Fruit fly (Drosophila melanogaster) whole organism, wandering third instar larva: ENCODE results near the gene Fatp1.

ENCODE experiments used
- GATAd ChIP-seq: sonication (Bioruptor generic); optimal IDR thresholded peaks from 2 replicates; lab custom pipeline; 2016; ENCODE audit warnings: missing biosample characterization, missing genetic modification characterization
- OdsH ChIP-seq: fragments of 200-800 bp; sonication (Bioruptor generic); optimal IDR thresholded peaks from 2 replicates; lab custom pipeline; 2016; ENCODE audit warnings: missing biosample characterization, mild to moderate bottlenecking, missing genetic modification characterization
- Rel ChIP-seq, 2 experiments: fragments of 200-800 bp; sonication (Bioruptor generic) in 1 of 2; optimal IDR thresholded peaks; 2 replicates in 1 of 2; 3 replicates in 1 of 2; lab custom pipeline; 2016 to 2019; ENCODE audit warnings: mild to moderate bottlenecking in 2 of 2, missing biosample characterization in 2 of 2, missing genetic modification characterization in 2 of 2, moderate library complexity in 1 of 2
- brk ChIP-seq: fragments of 200-800 bp; sonication (Bioruptor generic); optimal IDR thresholded peaks from 2 replicates; lab custom pipeline; 2016; ENCODE audit warnings: missing biosample characterization, mild to moderate bottlenecking, missing genetic modification characterization
- dl ChIP-seq, 2 experiments: fragments of 175-275, 200-275 bp in 1 of 2; fragments of 200-275 bp in 1 of 2; sonication (Bioruptor generic); optimal IDR thresholded peaks; lab custom pipeline; 2018; ENCODE audit warnings: mild to moderate bottlenecking in 2 of 2, missing biosample characterization in 2 of 2, missing genetic modification characterization in 2 of 2, moderate library complexity in 2 of 2; ENCODE audit not compliant: partially characterized antibody in 2 of 2, insufficient read depth in 1 of 2
- fru ChIP-seq: fragments of 200-800 bp; sonication (Bioruptor generic); optimal IDR thresholded peaks from 3 replicates; lab custom pipeline; 2016; ENCODE audit warnings: missing biosample characterization, mild to moderate bottlenecking, missing genetic modification characterization
- psq ChIP-seq: fragments of 200-800 bp; sonication (Bioruptor generic); optimal IDR thresholded peaks from 3 replicates; lab custom pipeline; 2017; ENCODE audit warnings: missing biosample characterization, mild to moderate bottlenecking, missing genetic modification characterization, moderate library complexity
- usp ChIP-seq: fragments of >200 bp; optimal IDR thresholded peaks from 2 replicates; lab custom pipeline; 2017; ENCODE audit warnings: missing biosample characterization, missing genetic modification characterization

DNA sequence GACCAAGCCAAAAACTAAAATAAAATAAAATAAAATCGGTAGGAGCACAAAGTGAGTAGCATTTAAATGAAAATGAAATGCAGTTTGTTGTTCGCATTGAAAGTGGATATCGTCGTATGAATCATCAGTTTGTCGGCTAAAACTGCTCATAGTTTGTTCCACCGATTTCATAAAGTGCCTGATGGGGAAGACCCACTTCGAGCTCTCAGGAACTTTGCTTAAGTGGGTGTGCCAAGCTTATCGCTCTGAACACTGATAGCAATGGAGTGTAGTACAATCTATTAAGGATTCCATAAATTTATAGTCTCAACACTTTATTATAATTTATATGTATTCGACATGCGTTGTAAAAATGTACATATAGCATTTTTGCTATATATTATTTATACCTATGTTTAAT, 14.2 kb downstream of the Fatp1 start:
- TF ChIP-seq Rel (GFP tag; optimal IDR thresholded peaks at IDR 0.05; lab: Kevin White, UChicago) (no peak), Rel (tag; optimal IDR thresholded peaks at IDR 0.05; lab: Kevin White, UChicago) (peak; percentile 78), dl (GFP tag; optimal IDR thresholded peaks at IDR 0.05; lab: Kevin White, UChicago; ENCODE audit: insufficient read depth in 1 of 2, partially characterized antibody in 2 of 2) (no peak), OdsH (GFP tag; lab: Kevin White, UChicago) (no peak), usp (GFP tag; lab: Kevin White, UChicago) (no peak), psq (GFP tag; lab: Kevin White, UChicago) (no peak), brk (GFP tag; lab: Kevin White, UChicago) (no peak), fru (GFP tag; lab: Kevin White, UChicago) (no peak), GATAd (GFP tag; lab: Kevin White, UChicago) (no peak)
